Fruit fly (Drosophila melanogaster): ENCODE results near the gene CG3982.

DNA sequence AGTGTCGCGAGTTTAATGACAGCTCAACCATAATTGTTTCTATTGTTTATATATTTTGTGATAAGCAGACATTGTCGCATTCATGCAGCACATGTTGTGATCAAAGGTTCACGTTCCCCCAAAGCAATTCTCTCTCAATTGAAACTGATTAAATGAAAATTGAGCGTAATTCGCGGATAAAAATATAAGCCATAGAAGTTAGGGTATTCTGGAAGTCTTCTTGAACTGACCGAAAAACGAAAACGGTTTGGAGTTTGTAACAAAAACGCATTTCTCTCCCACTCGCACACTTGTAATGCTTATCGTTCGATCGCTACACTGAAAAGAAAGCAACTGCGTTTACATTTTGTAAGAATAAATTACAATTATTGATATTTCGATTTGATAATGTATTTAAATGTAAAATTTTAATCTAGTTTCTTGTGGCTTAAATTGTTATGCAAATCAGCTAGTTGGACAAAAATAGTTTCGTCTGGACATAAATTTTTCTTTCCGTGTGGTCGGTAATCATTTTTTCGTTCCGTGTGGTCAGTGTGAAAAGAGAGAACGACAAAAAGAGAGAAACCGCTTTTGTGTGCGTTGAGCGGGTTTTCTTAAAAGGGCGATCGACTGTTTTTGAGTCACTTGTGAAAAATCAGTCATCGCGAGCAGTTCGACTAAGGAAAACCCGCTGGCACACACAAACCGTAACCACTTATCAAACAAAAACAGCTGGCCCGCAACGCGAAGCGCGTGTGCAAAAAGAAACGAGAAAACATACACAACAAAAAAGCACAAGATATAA lies 5.6 kb upstream of the CG3982 start, which contains the start of gene aay:
- TF ChIP-seq pan (optimal IDR thresholded peaks at IDR 0.05) (no peak), CG8478 (optimal IDR thresholded peaks at IDR 0.05) (no peak)
